Worm (Caenorhabditis elegans): ENCODE results near the gene twk-34.
A peak's percentile ranks its signal among the peaks of the same experiment; 100 is the strongest.

The twk-34 gene

DNA sequence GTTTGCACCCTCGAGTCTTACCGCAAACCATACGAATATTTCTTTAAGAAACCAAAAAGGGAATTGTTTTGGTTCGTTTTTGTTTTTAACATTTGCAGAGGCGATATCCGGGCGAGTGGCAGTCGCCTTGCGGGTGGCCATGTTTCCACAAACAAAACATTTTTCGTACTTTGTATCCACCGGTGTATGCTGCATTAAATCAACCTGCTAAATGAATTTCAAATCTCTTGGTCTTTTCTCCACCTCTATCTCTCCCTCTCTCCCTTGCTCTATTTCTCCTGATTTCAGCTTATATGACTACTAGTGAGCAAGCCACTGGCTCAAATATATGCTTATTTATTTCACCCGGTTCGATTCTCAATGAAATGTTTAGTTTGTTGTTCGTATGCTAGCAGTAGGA is 27.5 kb upstream of the twk-34 start, which contains the start of gene nhr-52:
Gene nhr-52 (plus strand): TSS at position 301 of the 400 bp plus-strand sequence.
- TF ChIP-seq mdl-1 (tag; optimal IDR thresholded peaks at IDR 0.05) (no peak), hif-1 (tag; optimal IDR thresholded peaks at IDR 0.05) (no peak), nhr-48 (tag; optimal IDR thresholded peaks at IDR 0.05) (no peak), sdz-12 (GFP tag; optimal IDR thresholded peaks at IDR 0.05) (no peak), aly-2 (tag; optimal IDR thresholded peaks at IDR 0.05) (no peak), nhr-76 (tag; optimal IDR thresholded peaks at IDR 0.05) (no peak), mdt-29 (GFP tag; IDR thresholded peaks at IDR 0.05) (no peak), php-3 (GFP tag; IDR thresholded peaks at IDR 0.05) (no peak), skn-1 (tag; optimal IDR thresholded peaks at IDR 0.05) (no peak), arid-1 (GFP tag; conservative IDR thresholded peaks at IDR 0.05) (no peak), hmg-1.1 (GFP tag; IDR thresholded peaks at IDR 0.05) (no peak), fos-1 (tag; optimal IDR thresholded peaks at IDR 0.05) (no peak), pha-4 (GFP tag; IDR thresholded peaks at IDR 0.05) (no peak), pha-4 (tag; optimal IDR thresholded peaks at IDR 0.05) (no peak), zip-11 (GFP tag; IDR thresholded peaks at IDR 0.05) (no peak), dmd-8 (GFP tag; IDR thresholded peaks at IDR 0.05) (no peak), nhr-42 (GFP tag; IDR thresholded peaks at IDR 0.05) (no peak), snpc-1.2 (GFP tag; IDR thresholded peaks at IDR 0.05) (no peak), saeg-2 (GFP tag; IDR thresholded peaks at IDR 0.05) (no peak)

DNA sequence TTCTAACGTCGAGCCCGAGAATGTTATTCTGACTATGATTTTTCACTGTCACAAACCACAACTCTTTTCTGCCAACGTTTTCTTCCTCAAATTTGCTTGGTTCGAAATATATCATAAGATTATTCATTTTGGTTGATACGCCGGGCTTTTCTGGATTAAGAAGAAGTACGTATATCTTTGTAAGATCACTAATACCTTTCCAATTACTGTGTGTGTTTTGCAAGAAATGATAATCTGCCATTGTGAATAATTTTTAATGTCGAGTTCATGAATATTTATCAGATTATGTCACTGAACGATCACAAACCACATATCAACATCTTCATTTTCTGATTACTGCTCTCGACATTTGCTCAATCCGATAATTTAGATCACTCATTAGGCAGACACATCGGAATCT is 19.2 kb upstream of the twk-34 start, which contains the start of gene nhr-196:
Gene nhr-196 (plus strand): TSS at position 118 of the 400 bp plus-strand sequence.
- TF ChIP-seq arid-1 (GFP tag; conservative IDR thresholded peaks at IDR 0.05) = no peak
- TF ChIP-seq zip-11 (GFP tag; IDR thresholded peaks at IDR 0.05) = no peak

DNA sequence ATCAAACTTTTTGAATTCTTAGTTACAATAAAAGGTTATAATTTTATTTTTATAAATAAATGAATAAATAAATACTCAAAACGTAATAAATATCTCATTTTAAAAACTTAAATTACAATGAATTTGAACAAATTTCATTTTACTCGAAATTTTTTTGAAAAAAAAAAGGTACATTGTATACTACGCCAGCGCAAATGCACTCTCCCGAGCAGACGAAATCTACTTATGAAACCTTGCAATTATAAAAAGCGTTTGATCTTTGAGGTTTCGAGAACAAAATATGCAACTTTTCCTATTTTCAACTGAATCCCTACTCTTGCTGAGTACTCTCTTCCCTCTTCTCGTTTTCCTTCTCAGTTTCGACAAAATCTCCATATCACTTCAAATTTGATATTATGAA is 17.1 kb upstream of the twk-34 start, which contains the start of gene nhr-197:
Gene nhr-197 (plus strand): TSS at position 301 of the 400 bp plus-strand sequence.
- TF ChIP-seq unc-62 (GFP tag; optimal IDR thresholded peaks at IDR 0.05 in 1 of 2) (peak in 1 of 2 experiments; percentile 57), unc-62 (tag; optimal IDR thresholded peaks at IDR 0.05) (no peak), tag-97 (GFP tag; IDR thresholded peaks at IDR 0.05) (no peak)

DNA sequence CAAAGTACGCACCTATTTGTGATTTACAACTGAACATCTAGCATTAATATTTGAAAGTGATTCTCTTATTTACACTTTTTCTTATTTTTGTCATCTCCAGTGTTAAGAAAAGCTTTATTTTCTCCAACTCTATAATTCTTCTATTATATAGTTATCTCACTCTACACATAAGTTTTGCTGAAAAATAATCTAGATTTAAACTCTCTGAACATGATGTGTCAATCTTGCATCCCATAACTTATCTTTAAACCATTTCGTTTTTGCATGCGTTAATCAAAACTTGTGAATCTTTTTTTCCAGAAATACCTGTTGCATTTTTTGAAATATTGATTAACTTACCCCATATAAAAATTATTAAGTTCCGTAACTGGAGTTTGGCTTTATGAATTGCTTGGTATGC is 14.8 kb upstream of the twk-34 start, which contains the start of gene nhr-268:
Gene nhr-268 (plus strand): TSS at position 301 of the 400 bp plus-strand sequence.
- TF ChIP-seq cey-2 (tag; optimal IDR thresholded peaks at IDR 0.05; ENCODE audit: borderline replicate concordance, insufficient read depth) (no peak), ces-1 (GFP tag; optimal IDR thresholded peaks at IDR 0.05) (no peak)

DNA sequence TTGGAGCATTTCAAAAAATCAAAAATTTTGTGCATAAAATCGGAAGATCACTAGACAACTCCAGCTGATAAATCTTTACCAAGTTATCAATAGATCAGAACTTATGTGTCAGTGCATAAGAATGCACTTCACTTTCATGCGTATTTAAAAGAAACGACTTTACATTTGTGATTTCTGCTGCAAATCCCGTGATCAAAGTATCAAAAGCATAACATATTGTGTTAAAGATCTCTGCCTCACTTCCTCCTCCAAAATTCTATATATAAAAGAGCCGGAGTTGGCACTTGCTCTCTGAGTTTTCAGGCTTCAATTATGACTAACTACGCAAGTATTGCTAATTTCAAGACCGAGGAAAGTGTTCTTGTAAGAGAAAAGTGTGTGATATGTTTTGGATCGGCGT is 11.1 kb upstream of the twk-34 start, which contains the start of gene nhr-198:
Gene nhr-198 (plus strand): TSS at position 313 of the 400 bp plus-strand sequence.
- TF ChIP-seq zfp-2 (tag; optimal IDR thresholded peaks at IDR 0.05) (no peak), mep-1 (tag; optimal IDR thresholded peaks at IDR 0.05) (no peak), zip-11 (GFP tag; IDR thresholded peaks at IDR 0.05) (no peak), F44E2.7 (GFP tag; IDR thresholded peaks at IDR 0.05) (no peak), aha-1 (tag) (no peak), php-3 (GFP tag; IDR thresholded peaks at IDR 0.05) (no peak), hlh-30 (tag; optimal IDR thresholded peaks at IDR 0.05; ENCODE audit: insufficient read depth) (no peak), lin-38 (GFP tag; IDR thresholded peaks at IDR 0.05) (no peak), ceh-32 (tag; optimal IDR thresholded peaks at IDR 0.05; ENCODE audit: poor library complexity) (no peak)

DNA sequence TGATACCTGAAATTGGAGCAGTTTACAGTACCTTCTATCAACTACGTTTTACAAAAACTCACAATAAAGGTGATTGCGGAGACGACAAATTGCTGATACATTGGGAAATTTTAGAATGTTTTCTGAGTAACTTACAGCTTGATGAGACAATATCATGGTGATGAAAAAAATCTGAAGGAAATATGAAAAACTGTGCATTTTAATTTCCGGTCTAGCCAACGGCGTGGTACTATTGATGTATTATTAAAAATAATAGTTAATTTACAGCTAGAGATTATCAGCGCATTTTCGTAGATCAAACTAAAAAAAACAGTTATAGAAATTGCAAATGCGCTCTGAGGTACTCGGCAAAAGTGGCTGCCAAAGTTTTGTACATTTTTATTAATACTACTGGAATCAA is 6.7 kb upstream of the twk-34 start, which contains the start of gene srx-29:
Gene srx-29 (minus strand): TSS at position 101 of the 400 bp plus-strand sequence.
- no peak for TF ChIP-seq unc-130 (GFP tag; optimal IDR thresholded peaks at IDR 0.05)
- no peak for TF ChIP-seq lin-39 (tag; optimal IDR thresholded peaks at IDR 0.05)
- TF ChIP-seq lim-7 (GFP tag; IDR thresholded peaks at IDR 0.05) = no peak
- TF ChIP-seq Y5F2A.4 (GFP tag; optimal IDR thresholded peaks at IDR 0.05) = no peak
- no peak for TF ChIP-seq ztf-11 (tag; optimal IDR thresholded peaks at IDR 0.05)
- TF ChIP-seq ceh-62 (tag; optimal IDR thresholded peaks at IDR 0.05) = no peak
- no peak for TF ChIP-seq php-3 (GFP tag; IDR thresholded peaks at IDR 0.05)
